Fruit fly (Drosophila melanogaster): ENCODE measurements around the gene CG13950.
A peak's percentile ranks its signal among the peaks of the same experiment; 100 is the strongest.

CG13950 gene

DNA sequence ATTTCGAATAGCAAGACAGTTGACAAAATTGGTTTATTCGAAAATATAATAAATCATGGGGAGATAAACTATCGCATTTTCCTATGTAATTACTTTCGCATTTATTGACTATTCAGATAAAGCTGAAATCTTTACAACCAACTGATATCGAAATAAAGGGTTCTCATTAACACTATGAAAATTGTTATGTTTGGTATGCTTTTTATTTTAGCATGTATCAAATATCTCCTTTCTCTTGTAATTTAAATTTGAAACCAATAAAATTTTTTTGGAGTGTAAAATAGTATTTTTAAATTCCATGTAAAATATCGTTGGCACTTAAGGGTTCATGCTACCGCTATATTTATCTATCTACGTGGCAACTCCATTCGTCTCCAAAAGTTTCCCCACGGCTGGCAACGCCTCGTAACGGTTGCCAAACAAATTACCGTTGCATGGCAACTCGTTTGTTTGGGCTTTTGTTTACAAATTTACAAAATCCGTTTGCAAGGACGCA lies 4.9 kb upstream of the CG13950 start, which contains the start of gene CG13949 (continued):
- TF ChIP-seq pum (GFP tag; optimal IDR thresholded peaks at IDR 0.05) (peak; percentile 41), gcm2 (GFP tag; optimal IDR thresholded peaks at IDR 0.05) (no peak), twi (tag; optimal IDR thresholded peaks at IDR 0.05) (peak; percentile 19), Sin3A (optimal IDR thresholded peaks at IDR 0.05) (no peak), Ptx1 (GFP tag; IDR thresholded peaks at IDR 0.05) (peak; percentile 82), CG4854 (GFP tag; optimal IDR thresholded peaks at IDR 0.05) (peak; percentile 47), CG18619 (GFP tag; optimal IDR thresholded peaks at IDR 0.05) (peak; percentile 6), MESR4 (GFP tag; optimal IDR thresholded peaks at IDR 0.05) (no peak), gem (tag; optimal IDR thresholded peaks at IDR 0.05) (peak; percentile 81), CG2120 (GFP tag; optimal IDR thresholded peaks at IDR 0.05) (peak; percentile 81), disco-r (GFP tag; optimal IDR thresholded peaks at IDR 0.05) (peak; percentile 47), kah (GFP tag; optimal IDR thresholded peaks at IDR 0.05) (peak; percentile 1), CG10959 (GFP tag; IDR thresholded peaks at IDR 0.05) (peak; percentile 99), CG10274 (GFP tag; optimal IDR thresholded peaks at IDR 0.05) (no peak), CG1529 (GFP tag; optimal IDR thresholded peaks at IDR 0.05) (peak; percentile 31), CG16863 (GFP tag; optimal IDR thresholded peaks at IDR 0.05) (peak; percentile 23), jigr1 (GFP tag; IDR thresholded peaks at IDR 0.05) (no peak), CG33557 (GFP tag; optimal IDR thresholded peaks at IDR 0.05) (no peak), H15 (GFP tag; IDR thresholded peaks at IDR 0.05) (peak; percentile 71; the same call in 2 of the 3 replicates), slou (GFP tag; optimal IDR thresholded peaks at IDR 0.05) (peak; percentile 25), CG34422 (GFP tag; IDR thresholded peaks at IDR 0.05) (peak; percentile 77), CG3995 (GFP tag; optimal IDR thresholded peaks at IDR 0.05) (peak; percentile 70), Taf1 (GFP tag; IDR thresholded peaks at IDR 0.05) (peak; percentile 45), al (GFP tag; IDR thresholded peaks at IDR 0.05) (peak; percentile 67), CG11504 (tag; optimal IDR thresholded peaks at IDR 0.05) (peak; percentile 83), dpn (GFP tag; optimal IDR thresholded peaks at IDR 0.05) (peak; percentile 48 to 67), gro (GFP tag; optimal IDR thresholded peaks at IDR 0.05) (peak; percentile 79), tin (GFP tag; optimal IDR thresholded peaks at IDR 0.05) (peak; percentile 47), prd (optimal IDR thresholded peaks at IDR 0.05) (no peak), prd (GFP tag; IDR thresholded peaks at IDR 0.05) (peak; percentile 80), CG10321 (GFP tag; IDR thresholded peaks at IDR 0.05) (no peak; the same call in 1 of the 2 replicates), Sox100B (GFP tag; optimal IDR thresholded peaks at IDR 0.05) (peak; percentile 15), corto (GFP tag; optimal IDR thresholded peaks at IDR 0.05) (no peak), lmd (GFP tag; IDR thresholded peaks at IDR 0.05) (peak; percentile 72), CG7928 (GFP tag; optimal IDR thresholded peaks at IDR 0.05) (no peak), HLH54F (GFP tag; optimal IDR thresholded peaks at IDR 0.05) (peak; percentile 57), Med (GFP tag) (peak; percentile 89), CkIIα-i1 (GFP tag; IDR thresholded peaks at IDR 0.05) (no peak), zen (tag; optimal IDR thresholded peaks at IDR 0.05) (peak; percentile 24), hb (GFP tag; IDR thresholded peaks at IDR 0.05; ENCODE audit: partially characterized antibody) (no peak), Meics (GFP tag; optimal IDR thresholded peaks at IDR 0.05) (peak; percentile 54), CG31365 (tag; optimal IDR thresholded peaks at IDR 0.05) (no peak), grau (tag; optimal IDR thresholded peaks at IDR 0.05) (peak; percentile 68), nom (GFP tag; optimal IDR thresholded peaks at IDR 0.05) (no peak), CG5953 (GFP tag; IDR thresholded peaks at IDR 0.05) (0 out of 2 replicates have a peak, but pooled peaks have one; percentile 40), inv (GFP tag; IDR thresholded peaks at IDR 0.05; ENCODE audit: partially characterized antibody) (peak; percentile 46; the same call in 1 of the 2 replicates), CG30020 (tag; optimal IDR thresholded peaks at IDR 0.05) (peak; percentile 23), pb (GFP tag; optimal IDR thresholded peaks at IDR 0.05) (no peak), fd96Cb (tag; optimal IDR thresholded peaks at IDR 0.05) (peak; percentile 27), abd-A (tag; optimal IDR thresholded peaks at IDR 0.05) (no peak), Kr (GFP tag; optimal IDR thresholded peaks at IDR 0.05) (no peak), otp (GFP tag; IDR thresholded peaks at IDR 0.05) (no peak)

All from whole organism, embryonic.